Fruit fly (Drosophila melanogaster): Measurements from ENCODE around the gene PGS1.
A peak's percentile ranks its signal among the peaks of the same experiment; 100 is the strongest.

Gene PGS1

dm6 chr3R:18745961-18746468, at the start of gene PGS1, which contains the start of gene gwl (continued):
- 0 out of 2 replicates have a peak, but pooled peaks have one; percentile 23 for TF ChIP-seq Adf1 (GFP tag; IDR thresholded peaks at IDR 0.05)
- TF ChIP-seq fd64A (GFP tag; optimal IDR thresholded peaks at IDR 0.05): no peak
- TF ChIP-seq pzg (GFP tag; optimal IDR thresholded peaks at IDR 0.05): peak; percentile 32
- TF ChIP-seq CG17186 (GFP tag; optimal IDR thresholded peaks at IDR 0.05): no peak
- no peak for TF ChIP-seq CG43689 (GFP tag; IDR thresholded peaks at IDR 0.05)
- TF ChIP-seq CoRest (tag; optimal IDR thresholded peaks at IDR 0.05): peak; percentile 90
- TF ChIP-seq z (GFP tag; IDR thresholded peaks at IDR 0.05): no peak
- TF ChIP-seq grau (tag; optimal IDR thresholded peaks at IDR 0.05): peak; percentile 68
- no peak for TF ChIP-seq D (optimal IDR thresholded peaks at IDR 0.05)
- peak; percentile 1 for TF ChIP-seq D (GFP tag; optimal IDR thresholded peaks at IDR 0.05)
- no peak for TF ChIP-seq exex (tag; optimal IDR thresholded peaks at IDR 0.05)
- TF ChIP-seq Six4 (GFP tag; optimal IDR thresholded peaks at IDR 0.05): peak; percentile 52
- TF ChIP-seq seq (GFP tag; IDR thresholded peaks at IDR 0.05): no peak; the same call in 1 of the 2 replicates
- TF ChIP-seq toy (GFP tag; IDR thresholded peaks at IDR 0.05): peak; percentile 49; the same call in 1 of the 2 replicates
- TF ChIP-seq Hsf (GFP tag; optimal IDR thresholded peaks at IDR 0.05): peak; percentile 72
- no peak for TF ChIP-seq CG12219 (GFP tag; optimal IDR thresholded peaks at IDR 0.05)
- no peak for TF ChIP-seq Stat92E (GFP tag; optimal IDR thresholded peaks at IDR 0.05)
- TF ChIP-seq Opbp (GFP tag; IDR thresholded peaks at IDR 0.05; ENCODE audit: partially characterized antibody): no peak; the same call in 2 of the 3 replicates
- no peak for TF ChIP-seq Med (GFP tag)
- no peak for TF ChIP-seq CG4282 (GFP tag; optimal IDR thresholded peaks at IDR 0.05)
- TF ChIP-seq hth (optimal IDR thresholded peaks at IDR 0.05): no peak
- peak; percentile 73 for TF ChIP-seq cas (GFP tag; IDR thresholded peaks at IDR 0.05)
- TF ChIP-seq CG6854 (GFP tag; optimal IDR thresholded peaks at IDR 0.05): no peak
- TF ChIP-seq HmgZ (tag; optimal IDR thresholded peaks at IDR 0.05): peak; percentile 5
- no peak for TF ChIP-seq sqz (GFP tag; optimal IDR thresholded peaks at IDR 0.05)
- TF ChIP-seq Hmr (GFP tag; optimal IDR thresholded peaks at IDR 0.05): peak; percentile 63
- TF ChIP-seq CG4854 (GFP tag; optimal IDR thresholded peaks at IDR 0.05): no peak
- peak; percentile 66 for TF ChIP-seq Oaz (GFP tag; IDR thresholded peaks at IDR 0.05)
- TF ChIP-seq CG4404 (GFP tag; IDR thresholded peaks at IDR 0.05): peak; percentile 78
- peak; percentile 81 for TF ChIP-seq CG4730 (GFP tag; IDR thresholded peaks at IDR 0.05)
- no peak for TF ChIP-seq dan (GFP tag; IDR thresholded peaks at IDR 0.05)
- TF ChIP-seq CG4707 (GFP tag; optimal IDR thresholded peaks at IDR 0.05): no peak
- peak; percentile 76 for TF ChIP-seq klu (GFP tag; IDR thresholded peaks at IDR 0.05)
- peak; percentile 79 for TF ChIP-seq Ssrp (tag; optimal IDR thresholded peaks at IDR 0.05)
- TF ChIP-seq zfh1 (GFP tag; IDR thresholded peaks at IDR 0.05): peak; percentile 71; the same call in 1 of the 3 replicates
- TF ChIP-seq Doc3 (GFP tag; IDR thresholded peaks at IDR 0.05; ENCODE audit: partially characterized antibody): peak; percentile 65
- TF ChIP-seq ase (GFP tag; IDR thresholded peaks at IDR 0.05): peak; percentile 82
- TF ChIP-seq corto (GFP tag; optimal IDR thresholded peaks at IDR 0.05): no peak
- TF ChIP-seq Myb (GFP tag; optimal IDR thresholded peaks at IDR 0.05): peak; percentile 40
- no peak for TF ChIP-seq NK7.1 (GFP tag; optimal IDR thresholded peaks at IDR 0.05)
- TF ChIP-seq CG3995 (GFP tag; optimal IDR thresholded peaks at IDR 0.05): peak; percentile 51
- no peak for TF ChIP-seq D19B (GFP tag; optimal IDR thresholded peaks at IDR 0.05)
- no peak for TF ChIP-seq CG9876 (GFP tag; optimal IDR thresholded peaks at IDR 0.05)
- TF ChIP-seq NFAT (GFP tag; IDR thresholded peaks at IDR 0.05): peak; percentile 64
- peak; percentile 47; the same call in 1 of the 2 replicates for TF ChIP-seq ara (GFP tag; IDR thresholded peaks at IDR 0.05)
- no peak for TF ChIP-seq CG18011 (GFP tag; optimal IDR thresholded peaks at IDR 0.05)
- peak; percentile 29; the same call in 1 of the 2 replicates for TF ChIP-seq Bgb (GFP tag; IDR thresholded peaks at IDR 0.05; ENCODE audit: partially characterized antibody)
- peak; percentile 51 for TF ChIP-seq zen (tag; optimal IDR thresholded peaks at IDR 0.05)
- peak; percentile 46; the same call in 1 of the 2 replicates for TF ChIP-seq Rx (GFP tag; IDR thresholded peaks at IDR 0.05)
- peak; percentile 84 for TF ChIP-seq Xbp1 (GFP tag; optimal IDR thresholded peaks at IDR 0.05)
- TF ChIP-seq jing (GFP tag; optimal IDR thresholded peaks at IDR 0.05): no peak
